Fruit fly (Drosophila melanogaster): ENCODE data around the gene pn.

The pn gene

dm6 chrX:2134965-2135758 is 45.8 kb upstream of the pn start (continued):
- TF ChIP-seq grau (tag; optimal IDR thresholded peaks at IDR 0.05) = peak; percentile 92
- TF ChIP-seq nerfin-2 (GFP tag; IDR thresholded peaks at IDR 0.05; ENCODE audit: partially characterized antibody) = no peak
- peak; percentile 79 for TF ChIP-seq CG1792 (GFP tag; optimal IDR thresholded peaks at IDR 0.05)
- no peak for TF ChIP-seq CG16779 (GFP tag; IDR thresholded peaks at IDR 0.05)
- peak; percentile 43 for TF ChIP-seq CTCF (GFP tag; optimal IDR thresholded peaks at IDR 0.05)
- TF ChIP-seq NK7.1 (GFP tag; optimal IDR thresholded peaks at IDR 0.05) = peak; percentile 78
- peak; percentile 37 for TF ChIP-seq HLHmδ (GFP tag; optimal IDR thresholded peaks at IDR 0.05)
- peak; percentile 83 for TF ChIP-seq CG3847 (GFP tag; IDR thresholded peaks at IDR 0.05)
- peak; percentile 84 for TF ChIP-seq CG15514 (GFP tag; optimal IDR thresholded peaks at IDR 0.05)
- TF ChIP-seq CG14710 (tag; optimal IDR thresholded peaks at IDR 0.05) = peak; percentile 92
- TF ChIP-seq Dek (tag; optimal IDR thresholded peaks at IDR 0.05) = peak; percentile 83
- no peak for TF ChIP-seq mld (GFP tag; IDR thresholded peaks at IDR 0.05; ENCODE audit: partially characterized antibody)
- peak; percentile 90 for TF ChIP-seq Sox100B (GFP tag; optimal IDR thresholded peaks at IDR 0.05)
- TF ChIP-seq seq (GFP tag; IDR thresholded peaks at IDR 0.05) = peak; percentile 90
- peak; percentile 84 for TF ChIP-seq CG14014 (GFP tag; IDR thresholded peaks at IDR 0.05)
- peak; percentile 44 for TF ChIP-seq Neu2 (GFP tag; optimal IDR thresholded peaks at IDR 0.05; ENCODE audit: borderline replicate concordance)
- TF ChIP-seq ttk (GFP tag; IDR thresholded peaks at IDR 0.05) = peak; percentile 73
- peak; percentile 47 for TF ChIP-seq CG3163 (GFP tag; optimal IDR thresholded peaks at IDR 0.05)
- TF ChIP-seq trem (tag; optimal IDR thresholded peaks at IDR 0.05) = peak; percentile 81
- peak; percentile 90 for TF ChIP-seq Ada2b (GFP tag; IDR thresholded peaks at IDR 0.05)
- peak; percentile 88 for TF ChIP-seq CG12299 (tag; optimal IDR thresholded peaks at IDR 0.05)
- TF ChIP-seq fd102C (GFP tag; optimal IDR thresholded peaks at IDR 0.05) = peak; percentile 63
- TF ChIP-seq CG13287 (GFP tag; IDR thresholded peaks at IDR 0.05; ENCODE audit: partially characterized antibody) = peak; percentile 14; the same call in 1 of the 2 replicates
- peak; percentile 78 for TF ChIP-seq CG9437 (GFP tag; optimal IDR thresholded peaks at IDR 0.05)
- TF ChIP-seq zfh2 (GFP tag; optimal IDR thresholded peaks at IDR 0.05) = peak; percentile 64
- peak; percentile 91 for TF ChIP-seq CG9727 (GFP tag; optimal IDR thresholded peaks at IDR 0.05)
- TF ChIP-seq Mrtf (GFP tag; IDR thresholded peaks at IDR 0.05) = peak; percentile 83
- peak; percentile 76 for TF ChIP-seq gce (GFP tag; IDR thresholded peaks at IDR 0.05)
- peak; percentile 80 for TF ChIP-seq CG10274 (GFP tag; optimal IDR thresholded peaks at IDR 0.05)
- peak; percentile 34 for TF ChIP-seq Kr (GFP tag; optimal IDR thresholded peaks at IDR 0.05)
- peak; percentile 88 for TF ChIP-seq Asciz (GFP tag; optimal IDR thresholded peaks at IDR 0.05)
- peak; percentile 60 for TF ChIP-seq CG5953 (GFP tag; IDR thresholded peaks at IDR 0.05)
- TF ChIP-seq Max (GFP tag; optimal IDR thresholded peaks at IDR 0.05) = peak; percentile 83
- TF ChIP-seq Blimp-1 (GFP tag; optimal IDR thresholded peaks at IDR 0.05) = peak; percentile 89
- no peak for TF ChIP-seq gt (GFP tag; IDR thresholded peaks at IDR 0.05)
- TF ChIP-seq wdn (GFP tag; IDR thresholded peaks at IDR 0.05) = peak; percentile 60; the same call in 1 of the 2 replicates
- TF ChIP-seq CG4404 (GFP tag; IDR thresholded peaks at IDR 0.05) = peak; percentile 76
- peak; percentile 66 for TF ChIP-seq CG10462 (GFP tag; optimal IDR thresholded peaks at IDR 0.05)
- TF ChIP-seq CG10209 (GFP tag; optimal IDR thresholded peaks at IDR 0.05) = peak; percentile 90
- TF ChIP-seq ato (GFP tag; IDR thresholded peaks at IDR 0.05; ENCODE audit: partially characterized antibody) = no peak
- peak; percentile 83 for TF ChIP-seq CG2202 (tag; optimal IDR thresholded peaks at IDR 0.05)
- TF ChIP-seq chn (GFP tag; optimal IDR thresholded peaks at IDR 0.05) = peak; percentile 83
- peak; percentile 85 for TF ChIP-seq CG4360 (GFP tag; IDR thresholded peaks at IDR 0.05)
- no peak for TF ChIP-seq eve (GFP tag; optimal IDR thresholded peaks at IDR 0.05)
- TF ChIP-seq CG17829 (tag; optimal IDR thresholded peaks at IDR 0.05) = peak; percentile 94
- TF ChIP-seq oc (tag; optimal IDR thresholded peaks at IDR 0.05) = peak; percentile 71
- peak; percentile 59; the same call in 2 of the 3 replicates for TF ChIP-seq ken (GFP tag; IDR thresholded peaks at IDR 0.05)
- TF ChIP-seq CHES-1-like (GFP tag; optimal IDR thresholded peaks at IDR 0.05) = peak; percentile 75
- peak; percentile 88 for TF ChIP-seq dmrt11E (tag; optimal IDR thresholded peaks at IDR 0.05)
